Worm (Caenorhabditis elegans): ENCODE data around the gene mpk-2.

The mpk-2 gene

DNA sequence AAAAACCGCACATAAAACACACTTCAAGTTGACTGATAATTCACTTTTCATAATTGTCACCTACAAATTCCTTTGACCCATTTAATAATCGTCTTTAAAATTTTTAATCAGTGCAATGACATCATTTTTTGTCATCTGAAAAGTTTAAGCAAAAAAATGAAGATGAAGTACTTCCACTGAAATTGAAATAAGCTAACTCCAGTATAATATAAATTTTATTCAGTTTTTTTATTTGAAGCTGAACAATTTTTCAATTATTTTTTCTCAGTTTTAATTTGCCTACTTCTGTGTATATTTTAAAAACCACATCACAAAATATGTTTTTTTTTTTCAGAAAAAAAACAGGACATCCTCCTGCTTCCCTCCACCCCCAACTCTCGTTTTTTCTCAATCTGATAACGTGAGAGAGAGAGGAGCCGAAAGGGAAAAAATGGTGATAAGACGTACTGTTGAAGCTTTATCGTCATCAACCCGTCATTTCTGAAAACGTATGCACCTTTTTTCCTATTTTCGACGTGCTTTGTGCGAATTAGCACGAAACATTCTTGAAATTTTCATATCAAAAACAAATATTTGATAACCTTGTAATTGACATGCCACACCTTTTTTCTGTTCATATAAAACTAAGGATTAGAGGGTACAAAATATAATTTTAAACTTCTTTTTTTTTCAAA, at the start of gene mpk-2, which contains the start of gene C04G6.11:
TSS of gene mpk-2 (plus strand) at position 335 of the 674 bp plus-strand sequence.
TSS of gene C04G6.11 (minus strand) at position 51 of the 674 bp plus-strand sequence.
- no peak for TF ChIP-seq unc-62 (GFP tag; optimal IDR thresholded peaks at IDR 0.05)

DNA sequence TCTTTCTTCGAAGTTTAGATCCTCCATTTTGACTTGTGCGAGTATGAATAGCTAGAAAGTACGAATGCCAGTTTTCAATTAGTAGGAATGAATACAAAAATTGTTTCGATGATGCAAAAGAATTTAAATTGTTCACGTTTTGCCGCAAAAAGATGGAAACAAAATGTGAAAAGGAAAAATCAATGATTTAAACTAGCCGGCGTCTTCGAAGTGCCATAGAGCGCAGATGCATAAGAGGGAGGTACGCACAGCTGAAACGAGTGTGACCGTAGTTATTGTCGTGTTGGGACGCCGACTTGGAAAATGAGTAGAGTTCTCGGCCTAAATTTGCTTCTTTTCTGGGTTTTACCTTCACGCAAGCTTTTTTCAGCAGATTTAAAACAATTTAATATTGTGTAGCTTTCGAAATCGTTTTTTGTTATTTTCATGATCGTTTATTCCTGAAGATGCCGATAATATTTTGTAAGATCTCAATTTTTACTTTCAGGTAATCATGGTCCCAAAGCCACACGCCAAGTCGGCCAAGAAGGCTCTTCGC, 48.7 kb upstream of the mpk-2 start, which contains the start of the genes ify-1 and rpl-22:
TSS of gene ify-1 (minus strand) at position 51 of the 538 bp plus-strand sequence.
TSS of gene rpl-22 (plus strand) at position 488 of the 538 bp plus-strand sequence.
- no peak for TF ChIP-seq unc-62 (GFP tag; optimal IDR thresholded peaks at IDR 0.05)

- TF ChIP-seq unc-62 (GFP tag; optimal IDR thresholded peaks at IDR 0.05), result no peak
These were observed 47.7 kb upstream of the mpk-2 start for ce11 chrII:5056254-5056653.

- TF ChIP-seq unc-62 (GFP tag; optimal IDR thresholded peaks at IDR 0.05), result no peak
These were observed 46.6 kb upstream of the mpk-2 start for ce11 chrII:5057315-5057714.

- no peak for TF ChIP-seq unc-62 (GFP tag; optimal IDR thresholded peaks at IDR 0.05)
These were observed 45.9 kb upstream of the mpk-2 start, which contains the start of gene C27A2.12 for ce11 chrII:5058036-5058435. Gene C27A2.12, minus strand, starts transcription at chrII:5058136.

ce11 chrII:5060719-5061118, 43.2 kb upstream of the mpk-2 start, which contains the start of gene pho-12:
Gene pho-12, minus strand, starts transcription at chrII:5060819.
- TF ChIP-seq unc-62 (GFP tag; optimal IDR thresholded peaks at IDR 0.05), result no peak

DNA sequence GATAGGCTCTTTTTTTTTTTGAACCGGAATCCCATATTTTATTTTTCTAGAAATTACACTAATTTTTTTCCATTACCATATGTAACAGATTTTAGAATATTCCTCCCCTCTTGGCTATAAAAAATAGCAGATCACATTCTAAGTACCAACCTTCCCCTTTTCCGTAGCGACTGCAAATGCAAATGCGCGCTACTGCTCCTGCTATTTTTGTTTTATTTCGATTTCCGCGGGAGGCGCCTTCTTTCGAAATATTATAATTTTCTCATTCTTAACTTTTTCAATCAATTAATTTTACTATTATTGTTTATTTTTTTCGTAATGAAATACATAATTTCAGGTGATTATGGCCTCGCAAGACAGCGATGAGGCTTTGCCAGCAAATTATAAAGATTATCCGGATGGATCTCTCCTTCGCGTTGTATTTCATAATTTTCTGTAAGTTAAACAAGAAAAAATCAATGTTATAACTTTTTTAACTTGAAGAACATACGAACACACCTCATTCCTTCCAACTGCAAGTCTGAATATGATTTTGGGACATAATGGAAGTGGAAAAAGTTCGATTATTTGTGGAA, 42.0 kb upstream of the mpk-2 start, which contains the start of gene smc-5:
TSS of gene smc-5 (plus strand) at position 332 of the 575 bp plus-strand sequence.
- no peak for TF ChIP-seq unc-62 (GFP tag; optimal IDR thresholded peaks at IDR 0.05)

DNA sequence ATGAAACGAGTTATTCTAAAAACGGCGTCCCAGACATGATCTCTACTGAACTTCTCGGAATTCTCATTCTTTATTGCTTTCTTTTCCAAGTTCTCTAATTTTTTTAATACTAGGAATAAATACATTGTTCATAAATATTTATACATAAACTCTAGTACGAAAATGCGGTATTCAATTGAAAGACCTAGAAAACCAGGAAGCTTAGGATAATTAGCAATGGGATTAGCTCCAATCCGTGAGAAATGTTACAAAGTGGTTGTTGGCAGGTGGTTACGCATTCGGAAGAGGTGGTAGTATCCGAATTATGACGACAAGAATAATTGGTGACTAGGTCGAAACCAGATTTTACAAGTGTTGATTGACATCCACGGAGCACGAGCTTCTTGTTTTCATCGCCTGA, 37.0 kb upstream of the mpk-2 start:
- no peak for TF ChIP-seq unc-62 (GFP tag; optimal IDR thresholded peaks at IDR 0.05)

DNA sequence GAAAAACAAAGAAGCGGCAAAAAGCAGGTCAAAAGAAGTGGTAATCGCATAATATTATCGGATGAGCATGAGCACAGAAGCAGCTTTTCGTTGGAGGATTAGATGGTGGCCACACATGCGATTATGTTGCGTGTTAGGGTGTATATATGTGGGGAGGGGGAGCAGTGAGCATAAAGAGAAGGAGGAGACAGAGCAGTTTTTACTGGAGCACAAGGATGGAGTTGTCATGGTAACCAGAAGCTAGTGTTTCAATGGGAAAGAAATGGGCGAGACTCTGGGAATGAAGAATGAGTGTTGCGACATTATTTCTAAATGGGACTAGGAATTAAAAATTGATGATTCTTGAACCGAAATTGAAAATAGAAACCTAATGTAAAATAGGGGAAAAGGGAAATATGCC, 36.0 kb upstream of the mpk-2 start, which contains the start of gene C27A2.8:
TSS of gene C27A2.8 (minus strand) at position 117 of the 400 bp plus-strand sequence.
- no peak for TF ChIP-seq unc-62 (GFP tag; optimal IDR thresholded peaks at IDR 0.05)

ce11 chrII:5069525-5069924, 34.4 kb upstream of the mpk-2 start, which contains the start of gene idpb-2:
Gene idpb-2, minus strand, starts transcription at chrII:5069625.
- no peak for TF ChIP-seq unc-62 (GFP tag; optimal IDR thresholded peaks at IDR 0.05)

- no peak for TF ChIP-seq unc-62 (GFP tag; optimal IDR thresholded peaks at IDR 0.05)
These were observed 32.7 kb upstream of the mpk-2 start, which contains the start of gene C27A2.7 for ce11 chrII:5071265-5071664. Gene C27A2.7, minus strand, starts transcription at chrII:5071365.

DNA sequence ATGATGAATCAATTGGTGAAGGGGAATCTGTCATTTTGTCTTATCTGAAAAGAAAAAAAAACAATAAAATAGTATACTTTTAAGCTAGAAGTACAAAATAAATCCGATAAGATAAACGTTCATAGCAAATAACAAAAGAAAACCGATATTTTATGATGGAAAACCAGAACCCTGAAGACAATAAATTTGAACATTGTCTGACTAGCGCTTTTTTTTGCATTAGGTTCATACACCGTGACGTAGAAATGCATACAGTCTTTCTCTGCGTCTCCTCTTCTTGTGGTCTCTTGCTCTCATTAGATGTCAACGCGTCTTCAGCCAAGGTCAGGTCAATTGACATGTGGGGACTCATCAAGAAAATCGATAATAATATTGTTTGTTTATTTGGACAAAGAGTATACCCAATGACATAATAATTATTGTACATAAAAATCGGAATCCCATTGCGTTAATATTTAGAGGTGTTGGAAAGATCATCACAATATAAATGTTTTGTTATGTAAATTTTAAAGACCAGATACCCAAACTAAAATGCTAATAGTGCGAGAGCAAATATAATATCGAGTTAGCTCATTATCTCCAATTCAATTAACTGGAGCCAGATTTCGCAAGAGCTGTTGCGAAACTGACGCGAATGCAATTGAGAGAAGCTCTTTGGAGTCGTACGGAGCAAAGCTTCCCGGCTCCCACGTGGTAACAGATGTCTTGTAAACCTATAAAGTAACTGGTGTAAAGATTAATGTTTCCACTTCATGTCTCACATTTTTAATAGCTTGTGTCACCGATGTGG, 22.6 kb upstream of the mpk-2 start, which contains the start of gene dsh-2:
TSS of gene dsh-2 (minus strand) at position 51 of the 790 bp plus-strand sequence.
- TF ChIP-seq unc-62 (GFP tag; optimal IDR thresholded peaks at IDR 0.05), result no peak

DNA sequence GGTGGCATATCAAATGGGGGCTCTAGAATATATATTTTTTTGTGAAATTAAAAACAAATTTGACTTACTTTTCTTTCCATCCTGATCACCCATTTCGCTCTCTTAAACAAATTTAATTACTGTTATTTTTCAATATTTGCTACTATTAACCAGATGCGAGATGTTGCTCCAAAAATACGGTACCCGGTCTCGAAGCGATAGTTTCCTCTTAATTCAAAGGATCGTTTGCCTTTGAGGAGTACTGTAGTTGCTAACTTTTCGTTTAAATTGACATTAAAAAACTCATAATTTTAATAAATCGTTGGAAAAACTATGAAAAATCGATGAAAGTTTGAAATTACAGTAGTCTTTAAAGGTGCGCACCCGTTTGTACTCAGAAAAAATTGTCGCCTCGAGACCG, 20.6 kb upstream of the mpk-2 start, which contains the start of gene C04G6.4:
TSS of gene C04G6.4 (minus strand) at position 101 of the 400 bp plus-strand sequence.
- TF ChIP-seq unc-62 (GFP tag; optimal IDR thresholded peaks at IDR 0.05), result no peak

- TF ChIP-seq unc-62 (GFP tag; optimal IDR thresholded peaks at IDR 0.05), result no peak
These were observed 19.7 kb upstream of the mpk-2 start for ce11 chrII:5084225-5084624.

- TF ChIP-seq unc-62 (GFP tag; optimal IDR thresholded peaks at IDR 0.05), result no peak
These were observed 18.5 kb upstream of the mpk-2 start, which contains the start of gene txt-9 for ce11 chrII:5085450-5085849. Gene txt-9, plus strand, starts transcription at chrII:5085785.

All from whole organism, dauer.